Worm (Caenorhabditis elegans) whole organism, L4 larva: ENCODE measurements around the gene ZK1236.5.

Experiments
- F10B5.3 ChIP-seq: sonication (generic microtip); optimal IDR thresholded peaks from 2 replicates; lab custom pipeline; 2016; ENCODE audit warnings: mild to moderate bottlenecking, missing genetic modification characterization, missing compliant biosample characterization
- F26F4.8 ChIP-seq: fragments of 200-800 bp; sonication (Bioruptor generic); conservative IDR thresholded peaks from 2 replicates; pipeline ENCODE4 v1.3.6; 2022; ENCODE audit warnings: missing genetic modification characterization, missing compliant biosample characterization
- F37D6.2 ChIP-seq: sonication (generic microtip); optimal IDR thresholded peaks from 2 replicates; lab custom pipeline; 2016; ENCODE audit warnings: mild to moderate bottlenecking, missing genetic modification characterization, missing compliant biosample characterization
- F49E8.2 ChIP-seq: sonication (generic microtip); optimal IDR thresholded peaks from 2 replicates; lab custom pipeline; 2016; ENCODE audit warnings: missing compliant biosample characterization, mild to moderate bottlenecking, missing genetic modification characterization, borderline replicate concordance
- R02D3.7 ChIP-seq: fragments of 150-350 bp; sonication (generic microtip); optimal IDR thresholded peaks from 3 replicates; lab custom pipeline; 2014; ENCODE audit warnings: missing biosample characterization, missing genetic modification characterization
- T20F7.1 ChIP-seq: fragments of 200-800 bp; sonication (Bioruptor generic); optimal IDR thresholded peaks from 2 replicates; lab custom pipeline; 2018; ENCODE audit warnings: mild to moderate bottlenecking, missing genetic modification characterization, missing compliant biosample characterization
- Y48G9A.11 ChIP-seq: fragments of 200-800 bp; sonication (Bioruptor generic); IDR thresholded peaks from 2 replicates; pipeline ENCODE4 v1.3.6; 2022; ENCODE audit warnings: missing genetic modification reagents, missing genetic modification characterization, missing compliant biosample characterization
- Y5F2A.4 ChIP-seq: fragments of 200-800 bp; sonication (Bioruptor generic); optimal IDR thresholded peaks from 2 replicates; lab custom pipeline; 2018; ENCODE audit warnings: mild to moderate bottlenecking, missing genetic modification characterization, missing compliant biosample characterization
- Y75B8A.6 ChIP-seq: fragments of 200-800 bp; sonication (Bioruptor generic); IDR thresholded peaks from 2 replicates; pipeline ENCODE4 v1.3.6; 2022; ENCODE audit warnings: missing genetic modification reagents, missing genetic modification characterization, missing compliant biosample characterization
- ZK337.2 ChIP-seq: fragments of 200-800 bp; sonication (Bioruptor generic); IDR thresholded peaks from 2 replicates; pipeline ENCODE4 v1.3.6; 2022; ENCODE audit warnings: missing genetic modification reagents, missing genetic modification characterization, missing compliant biosample characterization
- ZK546.5 ChIP-seq, 2 experiments: sonication (generic microtip); optimal IDR thresholded peaks; 2 replicates each; lab custom pipeline; 2017; ENCODE audit warnings: missing biosample characterization in 2 of 2, missing genetic modification characterization in 2 of 2
- aly-2 ChIP-seq: sonication (generic microtip); optimal IDR thresholded peaks from 2 replicates; lab custom pipeline; 2018; ENCODE audit warnings: missing biosample characterization, missing genetic modification characterization
- ceh-32 ChIP-seq: sonication (generic microtip); optimal IDR thresholded peaks from 2 replicates; lab custom pipeline; 2016; ENCODE audit warnings: mild to moderate bottlenecking, missing genetic modification characterization, missing compliant biosample characterization; ENCODE audit not compliant: poor library complexity
- ceh-44 ChIP-seq: fragments of 200-800 bp; sonication (Bioruptor generic); IDR thresholded peaks from 2 replicates; pipeline ENCODE4 v1.3.6; 2022; ENCODE audit warnings: missing genetic modification reagents, missing genetic modification characterization, missing compliant biosample characterization
- ceh-62 ChIP-seq: sonication (generic microtip); optimal IDR thresholded peaks from 2 replicates; lab custom pipeline; 2017; ENCODE audit warnings: missing biosample characterization, missing genetic modification characterization
- ceh-82 ChIP-seq: sonication (generic microtip); optimal IDR thresholded peaks from 2 replicates; lab custom pipeline; 2017; ENCODE audit warnings: missing biosample characterization, missing genetic modification characterization
- cey-2 ChIP-seq: sonication (generic microtip); optimal IDR thresholded peaks from 3 replicates; lab custom pipeline; 2017; ENCODE audit warnings: missing genetic modification characterization, mild to moderate bottlenecking, missing compliant biosample characterization, antibody characterized with exemption, borderline replicate concordance; ENCODE audit not compliant: insufficient read depth
- daf-12 ChIP-seq: fragments of 150-350 bp; optimal IDR thresholded peaks from 2 replicates; lab custom pipeline; 2014; ENCODE audit warnings: missing biosample characterization, missing genetic modification reagents, missing genetic modification characterization
- daf-16 ChIP-seq, 3 experiments: sonication (generic microtip); optimal IDR thresholded peaks; 2 replicates each; lab custom pipeline; 2016 to 2017; ENCODE audit warnings: missing genetic modification characterization in 3 of 3, missing genetic modification reagents in 3 of 3, mild to moderate bottlenecking in 2 of 3, missing compliant biosample characterization in 2 of 3, missing biosample characterization in 1 of 3, moderate library complexity in 1 of 3
- daf-19 ChIP-seq: fragments of 200-800 bp; sonication (Bioruptor generic); conservative IDR thresholded peaks from 2 replicates; pipeline ENCODE4 v1.3.6; 2022; ENCODE audit warnings: missing genetic modification characterization, missing compliant biosample characterization
- dmd-8 ChIP-seq: fragments of 200-800 bp; sonication (Bioruptor generic); IDR thresholded peaks from 2 replicates; pipeline ENCODE4 v1.3.6; 2022; ENCODE audit warnings: missing genetic modification characterization, missing compliant biosample characterization
- dmd-9 ChIP-seq: fragments of 200-800 bp; sonication (Bioruptor generic); IDR thresholded peaks from 2 replicates; pipeline ENCODE4 v1.3.6; 2022; ENCODE audit warnings: missing genetic modification reagents, missing genetic modification characterization, missing compliant biosample characterization
- dve-1 ChIP-seq: sonication (generic microtip); optimal IDR thresholded peaks from 2 replicates; lab custom pipeline; 2017; ENCODE audit warnings: antibody characterized with exemption, mild to moderate bottlenecking, missing genetic modification characterization, missing compliant biosample characterization; ENCODE audit not compliant: insufficient read depth
- egl-43 ChIP-seq: fragments of 200-800 bp; sonication (Bioruptor generic); IDR thresholded peaks from 2 replicates; pipeline ENCODE4 v1.3.6; 2022; ENCODE audit warnings: missing genetic modification reagents, missing genetic modification characterization, missing compliant biosample characterization
- fos-1 ChIP-seq: fragments of 150-350 bp; optimal IDR thresholded peaks from 2 replicates; lab custom pipeline; 2014; ENCODE audit warnings: missing biosample characterization, missing genetic modification characterization
- gei-8 ChIP-seq: fragments of 200-800 bp; sonication (Bioruptor generic); optimal IDR thresholded peaks from 2 replicates; lab custom pipeline; 2018; ENCODE audit warnings: mild to moderate bottlenecking, missing genetic modification characterization, missing compliant biosample characterization
- hif-1 ChIP-seq, 2 experiments: sonication (generic microtip); optimal IDR thresholded peaks; 2 replicates each; lab custom pipeline; 2016 to 2017; ENCODE audit warnings: missing compliant biosample characterization in 2 of 2, missing genetic modification characterization in 2 of 2, missing genetic modification reagents in 2 of 2, missing genotype in 2 of 2, mild to moderate bottlenecking in 1 of 2
- hlh-11 ChIP-seq: fragments of 200-800 bp; sonication (Bioruptor generic); optimal IDR thresholded peaks from 2 replicates; lab custom pipeline; 2018; ENCODE audit warnings: mild to moderate bottlenecking, missing genetic modification characterization, missing compliant biosample characterization
- mes-2 ChIP-seq: sonication (generic microtip); optimal IDR thresholded peaks from 2 replicates; lab custom pipeline; 2016; ENCODE audit warnings: missing genotype, mild to moderate bottlenecking, missing genetic modification characterization, missing compliant biosample characterization; ENCODE audit not compliant: poor library complexity, severe bottlenecking
- mxl-3 ChIP-seq: fragments of 200-800 bp; sonication (Bioruptor generic); optimal IDR thresholded peaks from 2 replicates; lab custom pipeline; 2018; ENCODE audit warnings: mild to moderate bottlenecking, missing genetic modification characterization, missing compliant biosample characterization
- nhr-10 ChIP-seq: fragments of 150-350 bp; optimal IDR thresholded peaks from 2 replicates; lab custom pipeline; 2014; ENCODE audit warnings: missing biosample characterization, missing genetic modification characterization
- nhr-102 ChIP-seq: sonication (generic microtip); optimal IDR thresholded peaks from 2 replicates; lab custom pipeline; 2016; ENCODE audit warnings: mild to moderate bottlenecking, missing genetic modification characterization, moderate library complexity, missing compliant biosample characterization
- nhr-42 ChIP-seq: fragments of 200-800 bp; sonication (Bioruptor generic); IDR thresholded peaks from 2 replicates; pipeline ENCODE4 v1.3.6; 2022; ENCODE audit warnings: missing genetic modification characterization, missing compliant biosample characterization
- nhr-48 ChIP-seq: sonication (generic microtip); optimal IDR thresholded peaks from 2 replicates; lab custom pipeline; 2016; ENCODE audit warnings: mild to moderate bottlenecking, missing genetic modification characterization, missing compliant biosample characterization
- nhr-6 ChIP-seq: fragments of 150-350 bp; optimal IDR thresholded peaks from 2 replicates; lab custom pipeline; 2014; ENCODE audit warnings: missing biosample characterization, missing genetic modification characterization
- nhr-76 ChIP-seq: fragments of 150-350 bp; optimal IDR thresholded peaks from 2 replicates; lab custom pipeline; 2014; ENCODE audit warnings: missing biosample characterization, missing genetic modification characterization
- pha-4 ChIP-seq, 2 experiments: fragments of 150-350 bp in 1 of 2; fragments of 200-800 bp in 1 of 2; sonication (Bioruptor generic) in 1 of 2; IDR thresholded peaks in 1 of 2; optimal IDR thresholded peaks in 1 of 2; 2 replicates each; pipeline versions ENCODE4 v1.3.6 to Lab custom; 2014 to 2022; ENCODE audit warnings: missing genetic modification characterization in 2 of 2, missing genetic modification reagents in 2 of 2, missing biosample characterization in 1 of 2, missing compliant biosample characterization in 1 of 2
- php-3 ChIP-seq: fragments of 200-800 bp; sonication (Bioruptor generic); IDR thresholded peaks from 2 replicates; pipeline ENCODE4 v1.3.6; 2022; ENCODE audit warnings: missing genetic modification reagents, missing genetic modification characterization, missing compliant biosample characterization
- pqm-1 ChIP-seq: sonication (generic microtip); optimal IDR thresholded peaks from 2 replicates; lab custom pipeline; 2017; ENCODE audit warnings: missing biosample characterization, missing genetic modification characterization
- set-16 ChIP-seq: fragments of 200-800 bp; sonication (Bioruptor generic); IDR thresholded peaks from 2 replicates; pipeline ENCODE4 v1.3.6; 2022; ENCODE audit warnings: missing genetic modification reagents, missing genetic modification characterization, missing compliant biosample characterization
- snpc-4 ChIP-seq: fragments of 150-350 bp; optimal IDR thresholded peaks from 2 replicates; lab custom pipeline; 2014; ENCODE audit warnings: missing biosample characterization, missing genetic modification characterization
- spr-1 ChIP-seq: sonication (generic microtip); optimal IDR thresholded peaks from 2 replicates; lab custom pipeline; 2016; ENCODE audit warnings: mild to moderate bottlenecking, missing genetic modification characterization, missing compliant biosample characterization
- spr-3 ChIP-seq: fragments of 200-800 bp; sonication (Bioruptor generic); optimal IDR thresholded peaks from 2 replicates; lab custom pipeline; 2018; ENCODE audit warnings: mild to moderate bottlenecking, missing genetic modification characterization, missing compliant biosample characterization
- tag-97 ChIP-seq: fragments of 200-800 bp; sonication (Bioruptor generic); IDR thresholded peaks from 2 replicates; pipeline ENCODE4 v1.3.6; 2022; ENCODE audit warnings: missing genetic modification characterization, missing compliant biosample characterization
- unc-62 ChIP-seq, 3 experiments: fragments of 150-350 bp in 1 of 3; sonication (generic microtip); optimal IDR thresholded peaks in 2 of 3; peaks in 1 of 3; 1 replicate in 1 of 3; 2 replicates in 2 of 3; lab custom pipeline; 2014 to 2017; ENCODE audit warnings: missing biosample characterization in 3 of 3, missing genetic modification characterization in 3 of 3, missing genetic modification reagents in 3 of 3, missing genotype in 1 of 3
- vab-7 ChIP-seq: fragments of 200-800 bp; sonication (Bioruptor generic); IDR thresholded peaks from 2 replicates; pipeline ENCODE4 v1.3.6; 2022; ENCODE audit warnings: missing genetic modification reagents, missing genetic modification characterization, missing compliant biosample characterization
- zfp-2 ChIP-seq: sonication (generic microtip); optimal IDR thresholded peaks from 2 replicates; lab custom pipeline; 2016; ENCODE audit warnings: mild to moderate bottlenecking, missing genetic modification characterization, missing compliant biosample characterization
- ztf-7 ChIP-seq: fragments of 150-350 bp; optimal IDR thresholded peaks from 2 replicates; lab custom pipeline; 2014; ENCODE audit warnings: missing biosample characterization, missing genetic modification characterization

ZK1236.5 gene

DNA sequence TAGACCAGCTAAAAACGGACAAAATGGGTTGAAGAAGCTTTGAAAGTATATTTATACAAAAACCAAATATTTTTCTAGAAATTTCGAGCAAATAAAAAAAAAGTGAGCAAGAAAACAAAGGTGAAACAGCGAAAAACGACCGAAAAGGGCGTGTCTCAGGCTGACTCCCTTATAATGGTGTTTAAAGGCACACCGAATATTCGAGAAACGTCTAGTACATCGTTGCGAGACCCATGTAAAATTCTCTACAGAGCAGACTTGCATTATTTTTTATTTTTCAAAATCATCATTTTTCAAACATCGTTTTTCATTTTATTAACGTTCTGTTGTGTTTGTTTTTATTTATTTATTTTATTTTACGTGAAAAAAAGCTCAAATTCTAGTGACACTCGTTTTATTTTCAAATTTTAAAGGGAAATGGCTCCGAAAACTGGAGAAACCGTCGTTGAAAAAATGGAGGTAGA, 15.0 kb upstream of the ZK1236.5 start, which contains the start of gene rpn-3 (continued):
- peak; percentile 58 for TF ChIP-seq php-3 (GFP tag; lab: Robert Waterston, UW)
- TF ChIP-seq mes-2 (tag; lab: Kevin White, UChicago) = peak; percentile 95
- peak; percentile 98 for TF ChIP-seq dve-1 (tag; lab: Kevin White, UChicago)
- no peak for TF ChIP-seq ZK337.2 (GFP tag; lab: Robert Waterston, UW)
- peak; percentile 94 for TF ChIP-seq nhr-6 (tag; lab: Kevin White, UChicago)
- peak; percentile 81 for TF ChIP-seq dmd-9
- TF ChIP-seq nhr-42 (GFP tag; lab: Robert Waterston, UW) = peak; percentile 72; the same call in 1 of the 2 replicates
- TF ChIP-seq hif-1 (tag; optimal IDR thresholded peaks at IDR 0.05; lab: Kevin White, UChicago) = peak; percentile 74 to 81
- no peak for TF ChIP-seq ceh-62 (tag; lab: Kevin White, UChicago)
- peak; percentile 79 for TF ChIP-seq Y48G9A.11 (GFP tag; lab: Robert Waterston, UW)
- peak; percentile 88 for TF ChIP-seq F37D6.2 (tag; lab: Kevin White, UChicago)
- no peak for TF ChIP-seq egl-43 (GFP tag; lab: Robert Waterston, UW)
- TF ChIP-seq daf-16 (GFP tag; optimal IDR thresholded peaks at IDR 0.05; lab: Kevin White, UChicago) = peak; percentile 73 to 96
- peak; percentile 84 for TF ChIP-seq daf-16 (tag; optimal IDR thresholded peaks at IDR 0.05; lab: Kevin White, UChicago)
- TF ChIP-seq gei-8 = no peak
- peak in 1 of 2 experiments; percentile 72 for TF ChIP-seq unc-62 (GFP tag; optimal IDR thresholded peaks at IDR 0.05 in 1 of 2; lab: Kevin White, UChicago)
- TF ChIP-seq unc-62 (tag; optimal IDR thresholded peaks at IDR 0.05; lab: Kevin White, UChicago) = no peak
- TF ChIP-seq spr-1 (tag; lab: Kevin White, UChicago) = peak; percentile 87
- TF ChIP-seq ceh-82 (tag; lab: Kevin White, UChicago) = no peak
- peak; percentile 26; the same call in 1 of the 2 replicates for TF ChIP-seq set-16 (GFP tag; lab: Robert Waterston, UW)
- TF ChIP-seq fos-1 (tag; lab: Kevin White, UChicago) = no peak
- peak; percentile 74 for TF ChIP-seq nhr-48
- TF ChIP-seq vab-7 (GFP tag; lab: Robert Waterston, UW) = no peak; the same call in 1 of the 2 replicates
- TF ChIP-seq cey-2 (tag; lab: Kevin White, UChicago) = no peak
- TF ChIP-seq aly-2 = no peak
- TF ChIP-seq spr-3 (GFP tag; lab: Kevin White, UChicago) = peak; percentile 78
- TF ChIP-seq Y75B8A.6 = 0 out of 2 replicates have a peak, but pooled peaks have one; percentile 8
- peak; percentile 87 for TF ChIP-seq F49E8.2 (tag; lab: Kevin White, UChicago)
- TF ChIP-seq daf-12 = no peak
- TF ChIP-seq nhr-102 (tag; lab: Kevin White, UChicago) = peak; percentile 91
- peak; percentile 95 for TF ChIP-seq hlh-11 (tag; lab: Kevin White, UChicago)
- no peak; the same call in 1 of the 2 replicates for TF ChIP-seq daf-19 (GFP tag; lab: Robert Waterston, UW)
- TF ChIP-seq ceh-44 (GFP tag; lab: Robert Waterston, UW) = no peak
- peak; percentile 53 for TF ChIP-seq nhr-10 (tag; lab: Kevin White, UChicago)
- no peak for TF ChIP-seq F26F4.8 (GFP tag; lab: Robert Waterston, UW)
- TF ChIP-seq tag-97 (GFP tag; lab: Robert Waterston, UW) = no peak
- no peak for TF ChIP-seq Y5F2A.4
- no peak for TF ChIP-seq dmd-8 (GFP tag; lab: Robert Waterston, UW)
- no peak for TF ChIP-seq R02D3.7 (tag; lab: Kevin White, UChicago)
- TF ChIP-seq snpc-4 (tag; lab: Kevin White, UChicago) = no peak
- peak; percentile 58 for TF ChIP-seq nhr-76
- TF ChIP-seq ceh-32 (tag; lab: Kevin White, UChicago) = peak; percentile 36
- TF ChIP-seq pqm-1 (tag; lab: Kevin White, UChicago) = peak; percentile 42
- no peak for TF ChIP-seq ZK546.5 (tag; optimal IDR thresholded peaks at IDR 0.05; lab: Kevin White, UChicago)
- TF ChIP-seq pha-4 (GFP tag; IDR thresholded peaks at IDR 0.05; lab: Robert Waterston, UW) = peak; percentile 93
- TF ChIP-seq pha-4 (tag; optimal IDR thresholded peaks at IDR 0.05; lab: Kevin White, UChicago) = peak; percentile 98
- TF ChIP-seq mxl-3 (GFP tag; lab: Kevin White, UChicago) = peak; percentile 56
- TF ChIP-seq T20F7.1 = peak; percentile 92
- peak; percentile 91 for TF ChIP-seq ztf-7 (tag; lab: Kevin White, UChicago)
- TF ChIP-seq F10B5.3 (tag; lab: Kevin White, UChicago) = peak; percentile 85
- peak; percentile 75 for TF ChIP-seq zfp-2 (tag; lab: Kevin White, UChicago)
